Fruit fly (Drosophila melanogaster) whole organism, embryonic: ENCODE data around the gene CG6041.

Experiments
- CG10321 ChIP-seq: fragments of 200-800 bp; sonication (Bioruptor generic); IDR thresholded peaks from 2 replicates; pipeline ENCODE4 v1.3.6; 2022; ENCODE audit warnings: missing biosample characterization, missing genetic modification characterization
- CG12104 ChIP-seq: fragments of 200-800 bp; sonication (Bioruptor generic); optimal IDR thresholded peaks from 3 replicates; lab custom pipeline; 2016; ENCODE audit warnings: missing biosample characterization, missing genetic modification characterization
- CG13287 ChIP-seq: fragments of 200-800 bp; sonication (Bioruptor generic); IDR thresholded peaks from 2 replicates; pipeline ENCODE4 v1.3.6; 2022; ENCODE audit warnings: missing biosample characterization, missing genetic modification characterization; ENCODE audit not compliant: partially characterized antibody
- CG13894 ChIP-seq: fragments of 200-800 bp; sonication (Bioruptor generic); optimal IDR thresholded peaks from 3 replicates; lab custom pipeline; 2018; ENCODE audit warnings: missing biosample characterization, mild to moderate bottlenecking, missing genetic modification characterization, moderate library complexity
- CG17361 ChIP-seq: fragments of 200-800 bp; sonication (Bioruptor generic); IDR thresholded peaks from 3 replicates; pipeline ENCODE4 v1.3.6; 2022; ENCODE audit warnings: missing biosample characterization, missing genetic modification characterization
- CG31441 ChIP-seq: fragments of 200-800 bp; sonication (Bioruptor generic); IDR thresholded peaks from 2 replicates; pipeline ENCODE4 v1.3.6; 2022; ENCODE audit warnings: missing biosample characterization, missing genetic modification characterization
- CG3407 ChIP-seq: fragments of 200-800 bp; sonication (Bioruptor generic); optimal IDR thresholded peaks from 2 replicates; lab custom pipeline; 2018; ENCODE audit warnings: missing biosample characterization, mild to moderate bottlenecking, missing genetic modification characterization
- CG34224 ChIP-seq: fragments of 200-800 bp; sonication (Bioruptor generic); IDR thresholded peaks from 3 replicates; pipeline ENCODE4 v1.3.6; 2022; ENCODE audit warnings: missing biosample characterization, missing genetic modification characterization; ENCODE audit not compliant: partially characterized antibody
- CG34422 ChIP-seq: fragments of 200-800 bp; sonication (Bioruptor generic); IDR thresholded peaks from 3 replicates; pipeline ENCODE4 v1.3.6; 2022; ENCODE audit warnings: missing biosample characterization, missing genetic modification characterization
- CG3838 ChIP-seq: fragments of 200-800 bp; sonication (Bioruptor generic); optimal IDR thresholded peaks from 3 replicates; lab custom pipeline; 2016; ENCODE audit warnings: missing biosample characterization, missing genetic modification characterization
- CG7839 ChIP-seq: fragments of 200-800 bp; sonication (Bioruptor generic); optimal IDR thresholded peaks from 3 replicates; lab custom pipeline; 2018; ENCODE audit warnings: missing biosample characterization, mild to moderate bottlenecking, missing genetic modification characterization, moderate library complexity
- CG9817 ChIP-seq: fragments of 200-800 bp; sonication (Bioruptor generic); optimal IDR thresholded peaks from 2 replicates; lab custom pipeline; 2018; ENCODE audit warnings: missing biosample characterization, mild to moderate bottlenecking, missing genetic modification characterization, moderate library complexity
- CHES-1-like ChIP-seq: fragments of 200-800 bp; sonication (Bioruptor generic); optimal IDR thresholded peaks from 2 replicates; lab custom pipeline; 2016; ENCODE audit warnings: missing biosample characterization, missing genetic modification characterization
- Chrac-16 ChIP-seq: fragments of 200-800 bp; sonication (Bioruptor generic); optimal IDR thresholded peaks from 3 replicates; lab custom pipeline; 2016; ENCODE audit warnings: missing biosample characterization, missing genetic modification characterization
- D19B ChIP-seq: fragments of 200-800 bp; sonication (Bioruptor generic); optimal IDR thresholded peaks from 2 replicates; lab custom pipeline; 2017; ENCODE audit warnings: missing biosample characterization, mild to moderate bottlenecking, missing genetic modification characterization
- Dip3 ChIP-seq: fragments of 200-800 bp; sonication (Bioruptor generic); optimal IDR thresholded peaks from 3 replicates; lab custom pipeline; 2016; ENCODE audit warnings: missing biosample characterization, missing genetic modification characterization
- Ets97D ChIP-seq: fragments of 200-800 bp; sonication (Bioruptor generic); optimal IDR thresholded peaks from 3 replicates; lab custom pipeline; 2016; ENCODE audit warnings: missing biosample characterization, missing genetic modification characterization
- Fer3 ChIP-seq: fragments of 200-800 bp; sonication (Bioruptor generic); optimal IDR thresholded peaks from 2 replicates; lab custom pipeline; 2018; ENCODE audit warnings: missing biosample characterization, mild to moderate bottlenecking, missing genetic modification characterization, moderate library complexity
- Hmx ChIP-seq: fragments of 200-800 bp; sonication (Bioruptor generic); optimal IDR thresholded peaks from 2 replicates; lab custom pipeline; 2016; ENCODE audit warnings: missing biosample characterization, missing genetic modification characterization
- Hr51 ChIP-seq, 2 experiments: fragments of 200-800 bp; sonication (Bioruptor generic); optimal IDR thresholded peaks; 2 replicates in 1 of 2; 3 replicates in 1 of 2; lab custom pipeline; 2016 to 2018; ENCODE audit warnings: missing biosample characterization in 2 of 2, missing genetic modification characterization in 2 of 2, mild to moderate bottlenecking in 1 of 2, moderate library complexity in 1 of 2
- Lhr ChIP-seq: fragments of 200-800 bp; sonication (Bioruptor generic); optimal IDR thresholded peaks from 3 replicates; lab custom pipeline; 2017; ENCODE audit warnings: mild to moderate bottlenecking, missing biosample characterization, missing genetic modification reagents, missing genetic modification characterization
- Mad ChIP-seq: fragments of 200-800 bp; sonication (Bioruptor generic); optimal IDR thresholded peaks from 2 replicates; lab custom pipeline; 2016; ENCODE audit warnings: missing biosample characterization, missing genetic modification characterization
- Meics ChIP-seq: fragments of 200-800 bp; sonication (Bioruptor generic); optimal IDR thresholded peaks from 2 replicates; lab custom pipeline; 2017; ENCODE audit warnings: missing biosample characterization, mild to moderate bottlenecking, missing genetic modification characterization
- NK7.1 ChIP-seq: fragments of 200-800 bp; sonication (Bioruptor generic); optimal IDR thresholded peaks from 3 replicates; lab custom pipeline; 2016; ENCODE audit warnings: missing biosample characterization, missing genetic modification characterization
- Nf-YA ChIP-seq: fragments of 200-800 bp; sonication (Bioruptor generic); IDR thresholded peaks from 2 replicates; pipeline ENCODE4 v1.3.6; 2022; ENCODE audit warnings: missing biosample characterization, missing genetic modification characterization
- Pdp1 ChIP-seq, 2 experiments: fragments of 200-800 bp; sonication (Bioruptor generic); optimal IDR thresholded peaks; 3 replicates each; lab custom pipeline; 2016; ENCODE audit warnings: missing biosample characterization in 2 of 2, missing genetic modification characterization in 2 of 2, mild to moderate bottlenecking in 1 of 2, moderate library complexity in 1 of 2
- Ptx1 ChIP-seq: fragments of 200-800 bp; sonication (Bioruptor generic); IDR thresholded peaks from 2 replicates; pipeline ENCODE4 v1.3.6; 2022; ENCODE audit warnings: missing biosample characterization, missing genetic modification characterization
- crc ChIP-seq: fragments of 200-800 bp; sonication (Bioruptor generic); optimal IDR thresholded peaks from 2 replicates; lab custom pipeline; 2016; ENCODE audit warnings: missing biosample characterization, missing genetic modification characterization
- cwo ChIP-seq: fragments of 200-800 bp; sonication (Bioruptor generic); optimal IDR thresholded peaks from 3 replicates; lab custom pipeline; 2017; ENCODE audit warnings: missing biosample characterization, missing genetic modification characterization, mild to moderate bottlenecking, moderate library complexity, missing genetic modification reagents
- dati ChIP-seq: fragments of 200-800 bp; sonication (Bioruptor generic); IDR thresholded peaks from 2 replicates; pipeline ENCODE4 v1.3.6; 2022; ENCODE audit warnings: missing biosample characterization, missing genetic modification characterization
- dmrt99B ChIP-seq: fragments of 200-800 bp; sonication (Bioruptor generic); optimal IDR thresholded peaks from 2 replicates; lab custom pipeline; 2018; ENCODE audit warnings: missing biosample characterization, mild to moderate bottlenecking, missing genetic modification characterization, moderate library complexity
- dpn ChIP-seq, 2 experiments: fragments of 200-800 bp; sonication (Bioruptor generic); optimal IDR thresholded peaks; 3 replicates each; lab custom pipeline; 2016; ENCODE audit warnings: missing biosample characterization in 2 of 2, missing genetic modification characterization in 2 of 2
- en ChIP-seq: fragments of 200-800 bp; sonication (Bioruptor generic); optimal IDR thresholded peaks from 2 replicates; lab custom pipeline; 2016; ENCODE audit warnings: missing biosample characterization, missing genetic modification characterization
- kay ChIP-seq: fragments of 200-800 bp; sonication (Bioruptor generic); optimal IDR thresholded peaks from 2 replicates; lab custom pipeline; 2016; ENCODE audit warnings: missing biosample characterization, missing genetic modification characterization
- nmo ChIP-seq: fragments of 200-800 bp; sonication (Bioruptor generic); optimal IDR thresholded peaks from 2 replicates; lab custom pipeline; 2018; ENCODE audit warnings: missing biosample characterization, mild to moderate bottlenecking, missing genetic modification characterization, moderate library complexity
- pita ChIP-seq: fragments of 200-800 bp; sonication (Bioruptor generic); optimal IDR thresholded peaks from 2 replicates; lab custom pipeline; 2017; ENCODE audit warnings: missing biosample characterization, mild to moderate bottlenecking, missing genetic modification characterization
- ranshi ChIP-seq: fragments of 200-800 bp; sonication (Bioruptor generic); IDR thresholded peaks from 2 replicates; pipeline ENCODE4 v1.3.6; 2022; ENCODE audit warnings: missing biosample characterization, missing genetic modification characterization
- repo ChIP-seq: fragments of 200-800 bp; sonication (Bioruptor generic); optimal IDR thresholded peaks from 2 replicates; lab custom pipeline; 2016; ENCODE audit warnings: missing biosample characterization, missing genetic modification characterization
- ro ChIP-seq: fragments of 200-800 bp; sonication (Bioruptor generic); IDR thresholded peaks from 2 replicates; pipeline ENCODE4 v1.3.6; 2022; ENCODE audit warnings: missing biosample characterization, missing genetic modification characterization
- row ChIP-seq: fragments of 200-800 bp; sonication (Bioruptor generic); IDR thresholded peaks from 3 replicates; pipeline ENCODE4 v1.3.6; 2022; ENCODE audit warnings: missing biosample characterization, missing genetic modification characterization
- sd ChIP-seq: fragments of 200-800 bp; sonication (Bioruptor generic); optimal IDR thresholded peaks from 3 replicates; lab custom pipeline; 2018; ENCODE audit warnings: missing biosample characterization, mild to moderate bottlenecking, missing genetic modification characterization, moderate library complexity
- sima ChIP-seq: fragments of 200-800 bp; sonication (Bioruptor generic); optimal IDR thresholded peaks from 2 replicates; lab custom pipeline; 2016; ENCODE audit warnings: missing biosample characterization, missing genetic modification characterization
- sqz ChIP-seq: fragments of 200-800 bp; sonication (Bioruptor generic); optimal IDR thresholded peaks from 3 replicates; lab custom pipeline; 2018; ENCODE audit warnings: missing biosample characterization, mild to moderate bottlenecking, missing genetic modification characterization
- sr ChIP-seq: fragments of 200-800 bp; sonication (Bioruptor generic); IDR thresholded peaks from 3 replicates; pipeline ENCODE4 v1.3.6; 2022; ENCODE audit warnings: missing biosample characterization, missing genetic modification characterization
- stwl ChIP-seq: fragments of 200-800 bp; sonication (Bioruptor generic); optimal IDR thresholded peaks from 3 replicates; lab custom pipeline; 2018; ENCODE audit warnings: missing biosample characterization, mild to moderate bottlenecking, missing genetic modification characterization, moderate library complexity
- sug ChIP-seq: fragments of 200-800 bp; optimal IDR thresholded peaks from 2 replicates; lab custom pipeline; 2019; ENCODE audit warnings: missing biosample characterization, mild to moderate bottlenecking, missing genetic modification characterization, moderate library complexity
- tgo ChIP-seq: fragments of 200-800 bp; sonication (Bioruptor generic); IDR thresholded peaks from 3 replicates; pipeline ENCODE4 v1.3.6; 2022; ENCODE audit warnings: missing biosample characterization, missing genetic modification characterization
- vnd ChIP-seq: fragments of 200-800 bp; sonication (Bioruptor generic); IDR thresholded peaks from 3 replicates; pipeline ENCODE4 v1.3.6; 2022; ENCODE audit warnings: missing biosample characterization, missing genetic modification characterization; ENCODE audit not compliant: partially characterized antibody
- wdn ChIP-seq: fragments of 200-800 bp; sonication (Bioruptor generic); IDR thresholded peaks from 2 replicates; pipeline ENCODE4 v1.3.6; 2022; ENCODE audit warnings: missing biosample characterization, missing genetic modification characterization
- wek ChIP-seq: fragments of 200-800 bp; sonication (Bioruptor generic); optimal IDR thresholded peaks from 3 replicates; lab custom pipeline; 2018; ENCODE audit warnings: missing biosample characterization, mild to moderate bottlenecking, missing genetic modification characterization, moderate library complexity

The CG6041 gene

DNA sequence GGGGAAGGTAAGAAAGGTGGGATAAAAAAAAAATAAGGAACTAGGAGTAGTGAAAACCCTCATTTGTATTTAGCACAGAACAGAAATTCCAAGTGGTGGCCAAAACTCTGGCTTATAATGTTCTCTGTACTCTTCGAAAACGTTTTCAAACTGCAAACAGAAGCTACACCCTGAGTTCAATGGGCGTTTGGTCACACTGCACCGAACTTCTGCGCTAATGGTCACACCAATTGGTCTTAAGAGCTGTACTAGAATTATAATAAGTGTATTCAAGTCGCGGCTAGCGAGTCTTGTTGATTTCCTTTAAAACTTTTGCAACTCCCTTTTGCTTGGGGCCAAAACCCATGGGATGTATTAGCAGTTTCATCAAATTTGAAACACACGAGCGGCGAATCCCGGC is 25.9 kb upstream of the CG6041 start:
- TF ChIP-seq CG13287 (0 out of 2 replicates have a peak, but pooled peaks have one; percentile 6), row (GFP tag; lab: Robert Waterston, UW) (0 out of 3 replicates have a peak, but pooled peaks have one; percentile 28), CHES-1-like (GFP tag; lab: Kevin White, UChicago) (no peak), pita (GFP tag; lab: Kevin White, UChicago) (no peak), CG9817 (tag; lab: Kevin White, UChicago) (no peak), stwl (peak; percentile 92)

- TF ChIP-seq wdn, result no peak
- no peak for TF ChIP-seq sd
- TF ChIP-seq Pdp1 (GFP tag; optimal IDR thresholded peaks at IDR 0.05; lab: Kevin White, UChicago), result no peak
- no peak for TF ChIP-seq sr (GFP tag; lab: Robert Waterston, UW)
- TF ChIP-seq ranshi (GFP tag; lab: Robert Waterston, UW), result no peak
- TF ChIP-seq kay (GFP tag; lab: Kevin White, UChicago), result no peak
- TF ChIP-seq Nf-YA, result no peak
- TF ChIP-seq CG13894 (tag; lab: Kevin White, UChicago), result no peak
- TF ChIP-seq wek (GFP tag; lab: Kevin White, UChicago), result no peak
- TF ChIP-seq Ptx1 (GFP tag; lab: Robert Waterston, UW), result peak; percentile 53; the same call in 1 of the 2 replicates
- TF ChIP-seq en (GFP tag; lab: Kevin White, UChicago), result no peak
- TF ChIP-seq Meics, result no peak
- no peak for TF ChIP-seq repo (GFP tag; lab: Kevin White, UChicago)
- TF ChIP-seq Chrac-16, result no peak
- peak; percentile 47 for TF ChIP-seq dmrt99B (tag; lab: Kevin White, UChicago)
- peak; percentile 38; the same call in 2 of the 3 replicates for TF ChIP-seq tgo
- peak; percentile 74 for TF ChIP-seq D19B (GFP tag; lab: Kevin White, UChicago)
- TF ChIP-seq NK7.1 (GFP tag; lab: Kevin White, UChicago), result no peak
- TF ChIP-seq vnd (GFP tag; lab: Robert Waterston, UW), result 0 out of 3 replicates have a peak, but pooled peaks have one; percentile 30
- TF ChIP-seq cwo (GFP tag; lab: Kevin White, UChicago), result no peak
- no peak for TF ChIP-seq Lhr (GFP tag; lab: Kevin White, UChicago)
- TF ChIP-seq sug (tag; lab: Kevin White, UChicago), result no peak
- TF ChIP-seq Dip3 (GFP tag; lab: Kevin White, UChicago), result peak; percentile 13
- no peak for TF ChIP-seq CG34224
- peak; percentile 48 for TF ChIP-seq CG7839 (tag; lab: Kevin White, UChicago)
- TF ChIP-seq CG34422 (GFP tag; lab: Robert Waterston, UW), result no peak
- peak; percentile 7 for TF ChIP-seq nmo
- TF ChIP-seq Hr51 (GFP tag; optimal IDR thresholded peaks at IDR 0.05; lab: Kevin White, UChicago), result peak in 1 of 2 experiments; percentile 11
- no peak for TF ChIP-seq Mad
- no peak for TF ChIP-seq Ets97D (GFP tag; lab: Kevin White, UChicago)
- TF ChIP-seq CG10321 (GFP tag; lab: Robert Waterston, UW), result no peak
- no peak for TF ChIP-seq crc
- no peak for TF ChIP-seq sqz (GFP tag; lab: Kevin White, UChicago)
- TF ChIP-seq CG12104 (GFP tag; lab: Kevin White, UChicago), result no peak
- no peak for TF ChIP-seq CG3838 (GFP tag; lab: Kevin White, UChicago)
- TF ChIP-seq dpn (GFP tag; optimal IDR thresholded peaks at IDR 0.05; lab: Kevin White, UChicago), result peak; percentile 16 to 28
- 0 out of 3 replicates have a peak, but pooled peaks have one; percentile 13 for TF ChIP-seq CG17361 (GFP tag; lab: Robert Waterston, UW)
- TF ChIP-seq CG3407, result no peak
- 0 out of 2 replicates have a peak, but pooled peaks have one; percentile 28 for TF ChIP-seq CG31441 (GFP tag; lab: Robert Waterston, UW)
- no peak for TF ChIP-seq Hmx (GFP tag; lab: Kevin White, UChicago)
- no peak for TF ChIP-seq dati
- no peak for TF ChIP-seq sima (GFP tag; lab: Kevin White, UChicago)
- TF ChIP-seq Fer3, result peak; percentile 8
- no peak for TF ChIP-seq ro (GFP tag; lab: Robert Waterston, UW)
Observed at dm6 chrX:5923124-5923523, 24.8 kb upstream of the CG6041 start.
